Worm (Caenorhabditis elegans): Measurements from ENCODE around the gene C18D1.2.
A peak's percentile ranks its signal among the peaks of the same experiment; 100 is the strongest.

The C18D1.2 gene

ce11 chrII:10012490-10012889 is 44.3 kb upstream of the C18D1.2 start:
- TF ChIP-seq F37D6.2 (tag; optimal IDR thresholded peaks at IDR 0.05) (no peak), unc-62 (GFP tag; optimal IDR thresholded peaks at IDR 0.05 in 1 of 2) (peak in 1 of 2 experiments; percentile 57), unc-62 (tag; optimal IDR thresholded peaks at IDR 0.05) (no peak), nhr-11 (tag; optimal IDR thresholded peaks at IDR 0.05) (peak; percentile 75), tra-1 (GFP tag; IDR thresholded peaks at IDR 0.05) (0 out of 2 replicates have a peak, but pooled peaks have one; percentile 6)

ce11 chrII:10014384-10014783 is 42.4 kb upstream of the C18D1.2 start:
- peak in 1 of 2 experiments; percentile 72 for TF ChIP-seq unc-62 (GFP tag; optimal IDR thresholded peaks at IDR 0.05 in 1 of 2)
- TF ChIP-seq unc-62 (tag; optimal IDR thresholded peaks at IDR 0.05) = no peak
- no peak for TF ChIP-seq nhr-111 (GFP tag; optimal IDR thresholded peaks at IDR 0.05)

ce11 chrII:10016013-10016412 is 40.8 kb upstream of the C18D1.2 start, which contains the start of gene lec-2:
Gene lec-2, minus strand, starts transcription at chrII:10016183.
- TF ChIP-seq dpl-1 (GFP tag; optimal IDR thresholded peaks at IDR 0.05) = no peak
- no peak for TF ChIP-seq madf-9 (GFP tag; conservative IDR thresholded peaks at IDR 0.05)
- TF ChIP-seq hmg-1.1 (GFP tag; IDR thresholded peaks at IDR 0.05) = peak; percentile 77
- TF ChIP-seq ztf-11 (tag; optimal IDR thresholded peaks at IDR 0.05) = no peak
- TF ChIP-seq skn-1 (tag; optimal IDR thresholded peaks at IDR 0.05) = no peak
- TF ChIP-seq daf-12 (tag; optimal IDR thresholded peaks at IDR 0.05) = no peak
- TF ChIP-seq hlh-11 (tag; optimal IDR thresholded peaks at IDR 0.05) = peak; percentile 55
- TF ChIP-seq nhr-11 (tag; optimal IDR thresholded peaks at IDR 0.05) = peak; percentile 65
- TF ChIP-seq zfp-2 (tag; optimal IDR thresholded peaks at IDR 0.05) = no peak
- no peak for TF ChIP-seq hif-1 (tag; optimal IDR thresholded peaks at IDR 0.05)
- no peak for TF ChIP-seq daf-19 (GFP tag; conservative IDR thresholded peaks at IDR 0.05)
- no peak for TF ChIP-seq nhr-10 (tag; optimal IDR thresholded peaks at IDR 0.05)
- no peak for TF ChIP-seq spr-1 (tag; optimal IDR thresholded peaks at IDR 0.05)
- peak; percentile 54; the same call in 1 of the 2 replicates for TF ChIP-seq egl-43 (GFP tag; IDR thresholded peaks at IDR 0.05)
- TF ChIP-seq ceh-44 (GFP tag; IDR thresholded peaks at IDR 0.05) = no peak
- peak; percentile 51 for TF ChIP-seq rbr-2 (tag; optimal IDR thresholded peaks at IDR 0.05)
- no peak for TF ChIP-seq ZK337.2 (GFP tag; IDR thresholded peaks at IDR 0.05)
- TF ChIP-seq mdl-1 (tag; optimal IDR thresholded peaks at IDR 0.05) = peak; percentile 29 to 80
- TF ChIP-seq dmd-6 (GFP tag; IDR thresholded peaks at IDR 0.05) = peak; percentile 56
- TF ChIP-seq hlh-30 (tag; optimal IDR thresholded peaks at IDR 0.05; ENCODE audit: insufficient read depth) = peak; percentile 55
- peak; percentile 91 for TF ChIP-seq mxl-3 (GFP tag; optimal IDR thresholded peaks at IDR 0.05)
- peak; percentile 65 for TF ChIP-seq gei-8 (GFP tag; optimal IDR thresholded peaks at IDR 0.05)
- TF ChIP-seq lin-15B (tag; optimal IDR thresholded peaks at IDR 0.05) = no peak
- 0 out of 2 replicates have a peak, but pooled peaks have one; percentile 22 for TF ChIP-seq php-3 (GFP tag; IDR thresholded peaks at IDR 0.05)
- TF ChIP-seq zip-2 (tag; optimal IDR thresholded peaks at IDR 0.05) = no peak
- TF ChIP-seq ZK546.5 (tag; optimal IDR thresholded peaks at IDR 0.05) = no peak
- no peak for TF ChIP-seq mxl-2 (GFP tag; conservative IDR thresholded peaks at IDR 0.05)
- TF ChIP-seq R02D3.7 (tag; optimal IDR thresholded peaks at IDR 0.05) = no peak
- no peak for TF ChIP-seq ctbp-1 (GFP tag; IDR thresholded peaks at IDR 0.05)
- TF ChIP-seq nhr-28 (tag; optimal IDR thresholded peaks at IDR 0.05) = peak; percentile 42
- no peak for TF ChIP-seq snpc-1.2 (GFP tag; IDR thresholded peaks at IDR 0.05)
- no peak for TF ChIP-seq dmd-9 (GFP tag; IDR thresholded peaks at IDR 0.05)
- no peak for TF ChIP-seq fkh-10 (GFP tag; optimal IDR thresholded peaks at IDR 0.05)
- TF ChIP-seq nhr-111 (GFP tag; optimal IDR thresholded peaks at IDR 0.05) = no peak
- TF ChIP-seq jun-1 (tag; optimal IDR thresholded peaks at IDR 0.05) = no peak
- no peak for TF ChIP-seq nhr-6 (tag; optimal IDR thresholded peaks at IDR 0.05)
- TF ChIP-seq dmd-8 (GFP tag; IDR thresholded peaks at IDR 0.05) = 0 out of 2 replicates have a peak, but pooled peaks have one; percentile 21
- no peak for TF ChIP-seq pqm-1 (tag; optimal IDR thresholded peaks at IDR 0.05)
- 0 out of 2 replicates have a peak, but pooled peaks have one; percentile 34 for TF ChIP-seq ceh-20 (GFP tag; IDR thresholded peaks at IDR 0.05)
- peak; percentile 84 for TF ChIP-seq aha-1 (tag)
- TF ChIP-seq set-16 (GFP tag; IDR thresholded peaks at IDR 0.05) = peak; percentile 63
- TF ChIP-seq nhr-76 (tag; optimal IDR thresholded peaks at IDR 0.05) = no peak
- TF ChIP-seq duxl-1 (tag; optimal IDR thresholded peaks at IDR 0.05; ENCODE audit: poor library complexity) = no peak
- TF ChIP-seq dve-1 (tag; optimal IDR thresholded peaks at IDR 0.05; ENCODE audit: insufficient read depth) = peak; percentile 10
